Worm (Caenorhabditis elegans) whole organism, L2 larva: ENCODE results near the gene C34B4.4.

Source experiments
- C34F6.9 ChIP-seq: fragments of 150-350 bp; optimal IDR thresholded peaks from 2 replicates; lab custom pipeline; 2014; ENCODE audit warnings: missing biosample characterization, missing genetic modification characterization
- elt-1 ChIP-seq: fragments of 150-350 bp; optimal IDR thresholded peaks from 2 replicates; lab custom pipeline; 2014; ENCODE audit warnings: missing biosample characterization, missing genetic modification characterization
- gmeb-1 ChIP-seq: fragments of 150-350 bp; optimal IDR thresholded peaks from 2 replicates; lab custom pipeline; 2014; ENCODE audit warnings: missing biosample characterization, missing genetic modification characterization
- lin-13 ChIP-seq: fragments of 150-350 bp; optimal IDR thresholded peaks from 2 replicates; lab custom pipeline; 2014; ENCODE audit warnings: missing biosample characterization, missing genetic modification reagents, missing genetic modification characterization
- nhr-11 ChIP-seq: fragments of 150-350 bp; optimal IDR thresholded peaks from 2 replicates; lab custom pipeline; 2014; ENCODE audit warnings: missing biosample characterization, missing genetic modification characterization
- nhr-12 ChIP-seq: fragments of 150-350 bp; optimal IDR thresholded peaks from 2 replicates; lab custom pipeline; 2014; ENCODE audit warnings: missing biosample characterization, missing genetic modification characterization
- unc-55 ChIP-seq: fragments of 150-350 bp; sonication (generic microtip); optimal IDR thresholded peaks from 3 replicates; lab custom pipeline; 2014; ENCODE audit warnings: missing biosample characterization, missing genetic modification reagents, missing genetic modification characterization
- unc-62 ChIP-seq: fragments of 150-350 bp; optimal IDR thresholded peaks from 2 replicates; lab custom pipeline; 2014; ENCODE audit warnings: missing biosample characterization, missing genetic modification reagents, missing genetic modification characterization

DNA sequence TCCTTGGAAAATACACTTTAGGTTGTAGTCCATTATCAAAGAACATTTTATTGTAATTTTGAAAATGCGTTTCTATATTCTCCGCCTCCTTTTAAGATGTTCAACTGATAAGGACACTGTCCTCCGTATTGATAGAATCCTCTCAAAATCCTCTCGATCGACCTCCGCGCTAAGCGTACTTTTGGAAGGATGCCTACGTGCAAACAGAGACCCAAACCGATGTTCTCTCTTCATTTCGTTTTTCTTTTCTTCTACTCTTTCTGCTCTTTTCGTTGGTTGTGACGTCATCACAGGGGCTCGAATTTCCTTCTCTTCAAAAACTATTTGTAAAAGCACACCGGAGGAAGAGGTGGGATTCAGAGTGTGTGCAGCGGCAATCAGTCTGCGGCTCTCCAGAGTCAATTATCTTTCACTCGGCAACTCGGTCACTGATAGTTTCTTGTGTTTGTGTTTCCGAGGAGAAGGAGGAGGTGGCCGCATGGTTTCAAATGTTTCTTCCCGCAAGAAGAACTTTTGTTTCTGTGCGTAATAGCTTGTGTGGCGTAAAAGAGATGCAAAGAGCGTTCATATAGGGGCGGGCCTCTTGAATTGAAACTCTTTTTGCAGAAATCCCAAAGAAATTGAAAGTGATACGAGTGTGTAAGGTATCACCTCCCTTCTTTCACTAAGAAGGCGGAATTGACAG is 7.6 kb upstream of the C34B4.4 start, which contains the start of gene C34B4.2:
- TF ChIP-seq unc-62 (GFP tag; lab: Kevin White, UChicago): peak; percentile 13
- peak; percentile 35 for TF ChIP-seq unc-55 (GFP tag; lab: Kevin White, UChicago)
- TF ChIP-seq nhr-11 (tag; lab: Kevin White, UChicago): no peak
- no peak for TF ChIP-seq nhr-12
- TF ChIP-seq gmeb-1: no peak
- peak; percentile 44 for TF ChIP-seq lin-13 (GFP tag; lab: Kevin White, UChicago)
- TF ChIP-seq C34F6.9 (tag; lab: Kevin White, UChicago): peak; percentile 78
- no peak for TF ChIP-seq elt-1
